Fruit fly (Drosophila melanogaster): ENCODE measurements around the gene CG34450.

Gene CG34450

dm6 chrX:9343480-9344477 lies 13.5 kb upstream of the CG34450 start:
- TF ChIP-seq psq (optimal IDR thresholded peaks at IDR 0.05) (no peak), usp (GFP tag; optimal IDR thresholded peaks at IDR 0.05) (no peak), pan (optimal IDR thresholded peaks at IDR 0.05) (no peak), Dll (optimal IDR thresholded peaks at IDR 0.05) (no peak), CG8478 (optimal IDR thresholded peaks at IDR 0.05) (no peak), EcR (GFP tag; optimal IDR thresholded peaks at IDR 0.05) (no peak)

dm6 chrX:9332208-9332607 lies 1.9 kb upstream of the CG34450 start:
- TF ChIP-seq Dll (optimal IDR thresholded peaks at IDR 0.05) (no peak), psq (optimal IDR thresholded peaks at IDR 0.05) (no peak), EcR (GFP tag; optimal IDR thresholded peaks at IDR 0.05) (no peak), pan (optimal IDR thresholded peaks at IDR 0.05) (no peak), CG8478 (optimal IDR thresholded peaks at IDR 0.05) (no peak), usp (GFP tag; optimal IDR thresholded peaks at IDR 0.05) (no peak)

- no peak for TF ChIP-seq Dll (optimal IDR thresholded peaks at IDR 0.05)
- TF ChIP-seq pan (optimal IDR thresholded peaks at IDR 0.05), result no peak
- TF ChIP-seq psq (optimal IDR thresholded peaks at IDR 0.05), result no peak
- no peak for TF ChIP-seq CG8478 (optimal IDR thresholded peaks at IDR 0.05)
- no peak for TF ChIP-seq usp (GFP tag; optimal IDR thresholded peaks at IDR 0.05)
- no peak for TF ChIP-seq EcR (GFP tag; optimal IDR thresholded peaks at IDR 0.05)
Observed at dm6 chrX:9319140-9319539, 11.1 kb downstream of the CG34450 start, which contains the start of the genes c12.1 and c12.2. Gene c12.1, minus strand, starts transcription at chrX:9319223. Gene c12.2, plus strand, starts transcription at chrX:9319359.

dm6 chrX:9317100-9317499 lies 13.2 kb downstream of the CG34450 start:
- TF ChIP-seq usp (GFP tag; optimal IDR thresholded peaks at IDR 0.05), result no peak
- no peak for TF ChIP-seq psq (optimal IDR thresholded peaks at IDR 0.05)
- no peak for TF ChIP-seq EcR (GFP tag; optimal IDR thresholded peaks at IDR 0.05)
- no peak for TF ChIP-seq CG8478 (optimal IDR thresholded peaks at IDR 0.05)
- no peak for TF ChIP-seq pan (optimal IDR thresholded peaks at IDR 0.05)
- TF ChIP-seq Dll (optimal IDR thresholded peaks at IDR 0.05), result no peak

dm6 chrX:9309959-9310658 lies 20.2 kb downstream of the CG34450 start:
- TF ChIP-seq EcR (GFP tag; optimal IDR thresholded peaks at IDR 0.05), result no peak
- no peak for TF ChIP-seq psq (optimal IDR thresholded peaks at IDR 0.05)
- TF ChIP-seq CG8478 (optimal IDR thresholded peaks at IDR 0.05), result no peak
- TF ChIP-seq usp (GFP tag; optimal IDR thresholded peaks at IDR 0.05), result no peak
- TF ChIP-seq Dll (optimal IDR thresholded peaks at IDR 0.05), result no peak
- no peak for TF ChIP-seq pan (optimal IDR thresholded peaks at IDR 0.05)

- TF ChIP-seq pan (optimal IDR thresholded peaks at IDR 0.05) (no peak), Dll (optimal IDR thresholded peaks at IDR 0.05) (no peak), usp (GFP tag; optimal IDR thresholded peaks at IDR 0.05) (no peak), psq (optimal IDR thresholded peaks at IDR 0.05) (no peak), CG8478 (optimal IDR thresholded peaks at IDR 0.05) (no peak), EcR (GFP tag; optimal IDR thresholded peaks at IDR 0.05) (no peak)
Observed at dm6 chrX:9305735-9306134, 24.6 kb downstream of the CG34450 start.

dm6 chrX:9297661-9298433 lies 32.4 kb downstream of the CG34450 start:
- TF ChIP-seq EcR (GFP tag; optimal IDR thresholded peaks at IDR 0.05), result no peak
- no peak for TF ChIP-seq CG8478 (optimal IDR thresholded peaks at IDR 0.05)
- no peak for TF ChIP-seq usp (GFP tag; optimal IDR thresholded peaks at IDR 0.05)
- no peak for TF ChIP-seq psq (optimal IDR thresholded peaks at IDR 0.05)
- TF ChIP-seq pan (optimal IDR thresholded peaks at IDR 0.05), result no peak
- no peak for TF ChIP-seq Dll (optimal IDR thresholded peaks at IDR 0.05)

dm6 chrX:9296518-9296917 lies 33.8 kb downstream of the CG34450 start:
- TF ChIP-seq psq (optimal IDR thresholded peaks at IDR 0.05), result no peak
- TF ChIP-seq Dll (optimal IDR thresholded peaks at IDR 0.05), result no peak
- no peak for TF ChIP-seq EcR (GFP tag; optimal IDR thresholded peaks at IDR 0.05)
- no peak for TF ChIP-seq CG8478 (optimal IDR thresholded peaks at IDR 0.05)
- TF ChIP-seq pan (optimal IDR thresholded peaks at IDR 0.05), result no peak
- no peak for TF ChIP-seq usp (GFP tag; optimal IDR thresholded peaks at IDR 0.05)

- TF ChIP-seq usp (GFP tag; optimal IDR thresholded peaks at IDR 0.05) (no peak), pan (optimal IDR thresholded peaks at IDR 0.05) (no peak), Dll (optimal IDR thresholded peaks at IDR 0.05) (no peak), EcR (GFP tag; optimal IDR thresholded peaks at IDR 0.05) (no peak), CG8478 (optimal IDR thresholded peaks at IDR 0.05) (no peak), psq (optimal IDR thresholded peaks at IDR 0.05) (no peak)
Observed at dm6 chrX:9295518-9295917, 34.8 kb downstream of the CG34450 start.

dm6 chrX:9291270-9291669 lies 39.0 kb downstream of the CG34450 start:
- TF ChIP-seq pan (optimal IDR thresholded peaks at IDR 0.05), result no peak
- TF ChIP-seq CG8478 (optimal IDR thresholded peaks at IDR 0.05), result no peak
- TF ChIP-seq EcR (GFP tag; optimal IDR thresholded peaks at IDR 0.05), result no peak
- TF ChIP-seq Dll (optimal IDR thresholded peaks at IDR 0.05), result no peak
- no peak for TF ChIP-seq psq (optimal IDR thresholded peaks at IDR 0.05)
- no peak for TF ChIP-seq usp (GFP tag; optimal IDR thresholded peaks at IDR 0.05)

- TF ChIP-seq psq (optimal IDR thresholded peaks at IDR 0.05) (no peak), pan (optimal IDR thresholded peaks at IDR 0.05) (no peak), EcR (GFP tag; optimal IDR thresholded peaks at IDR 0.05) (no peak), CG8478 (optimal IDR thresholded peaks at IDR 0.05) (no peak), usp (GFP tag; optimal IDR thresholded peaks at IDR 0.05) (no peak), Dll (optimal IDR thresholded peaks at IDR 0.05) (no peak)
Observed at dm6 chrX:9286386-9286785, 43.9 kb downstream of the CG34450 start.

Data from whole organism.